Worm (Caenorhabditis elegans): ENCODE measurements around the gene ZK688.9.

Gene ZK688.9

ce11 chrIII:7854494-7855184 lies 28.2 kb downstream of the ZK688.9 start, which contains the start of gene rpl-35 (continued):
- TF ChIP-seq C17E4.6 (GFP tag; IDR thresholded peaks at IDR 0.05) (peak; percentile 100), cebp-1 (GFP tag; IDR thresholded peaks at IDR 0.05) (peak; percentile 97), cebp-1 (tag; optimal IDR thresholded peaks at IDR 0.05) (peak; percentile 99), somi-1 (GFP tag; optimal IDR thresholded peaks at IDR 0.05) (peak; percentile 99), sdz-38 (tag; optimal IDR thresholded peaks at IDR 0.05) (no peak), snpc-4 (GFP tag; optimal IDR thresholded peaks at IDR 0.05) (peak; percentile 93), snpc-4 (tag; optimal IDR thresholded peaks at IDR 0.05) (peak; percentile 90 to 95 (median 91)), Y53G8AR.9 (GFP tag; conservative IDR thresholded peaks at IDR 0.05) (peak; percentile 100), hrde-1 (tag; optimal IDR thresholded peaks at IDR 0.05; ENCODE audit: borderline replicate concordance) (peak; percentile 95), D2030.7 (GFP tag; IDR thresholded peaks at IDR 0.05) (peak; percentile 99), xnd-1 (tag; optimal IDR thresholded peaks at IDR 0.05) (peak; percentile 89), Y67H2A.10 (GFP tag; conservative IDR thresholded peaks at IDR 0.05) (peak; percentile 97), him-1 (tag; optimal IDR thresholded peaks at IDR 0.05) (peak; percentile 99), nfya-1 (tag; optimal IDR thresholded peaks at IDR 0.05; ENCODE audit: borderline replicate concordance, insufficient read depth) (no peak), ztf-26 (tag; optimal IDR thresholded peaks at IDR 0.05) (peak; percentile 98), let-526 (GFP tag; IDR thresholded peaks at IDR 0.05) (peak; percentile 99), nhr-179 (tag; optimal IDR thresholded peaks at IDR 0.05) (no peak), fkh-3 (tag; optimal IDR thresholded peaks at IDR 0.05) (peak; percentile 73), attf-6 (GFP tag; IDR thresholded peaks at IDR 0.05) (peak; percentile 90), lin-54 (GFP tag; optimal IDR thresholded peaks at IDR 0.05) (peak; percentile 100), mel-28 (tag; optimal IDR thresholded peaks at IDR 0.05; ENCODE audit: borderline replicate concordance) (peak; percentile 86), ccch-3 (GFP tag; optimal IDR thresholded peaks at IDR 0.05) (peak; percentile 85), zfh-2 (GFP tag; conservative IDR thresholded peaks at IDR 0.05) (no peak; the same call in 1 of the 2 replicates), pha-4 (tag; optimal IDR thresholded peaks at IDR 0.05) (peak; percentile 96), ceh-27 (GFP tag; optimal IDR thresholded peaks at IDR 0.05) (peak; percentile 100), K11D2.4 (GFP tag; IDR thresholded peaks at IDR 0.05) (peak; percentile 99), tbx-9 (tag; optimal IDR thresholded peaks at IDR 0.05; ENCODE audit: borderline replicate concordance) (peak; percentile 48), sea-2 (GFP tag; IDR thresholded peaks at IDR 0.05) (peak; percentile 93), C06A6.2 (GFP tag; conservative IDR thresholded peaks at IDR 0.05) (peak; percentile 99), repo-1 (tag; optimal IDR thresholded peaks at IDR 0.05) (peak; percentile 99), hlh-12 (tag; optimal IDR thresholded peaks at IDR 0.05) (no peak), ama-1 (optimal IDR thresholded peaks at IDR 0.05) (peak; percentile 10), ama-1 (GFP tag; optimal IDR thresholded peaks at IDR 0.05) (peak; percentile 62 to 79), ceh-79 (tag; optimal IDR thresholded peaks at IDR 0.05) (peak; percentile 78), ceh-58 (GFP tag; IDR thresholded peaks at IDR 0.05) (peak; percentile 72; the same call in 1 of the 2 replicates), F49E8.2 (tag; optimal IDR thresholded peaks at IDR 0.05; ENCODE audit: insufficient read depth) (peak; percentile 99), F57C9.4 (tag; optimal IDR thresholded peaks at IDR 0.05) (peak; percentile 84), efl-1 (GFP tag; optimal IDR thresholded peaks at IDR 0.05) (peak; percentile 99), egrh-3 (GFP tag; IDR thresholded peaks at IDR 0.05) (peak; percentile 85), dox-1 (GFP tag; IDR thresholded peaks at IDR 0.05) (peak; percentile 100), hmg-1.2 (GFP tag; IDR thresholded peaks at IDR 0.05) (peak; percentile 94), lsy-27 (tag; optimal IDR thresholded peaks at IDR 0.05; ENCODE audit: borderline replicate concordance, insufficient read depth) (peak; percentile 86), rpc-1 (optimal IDR thresholded peaks at IDR 0.05) (peak; percentile 45), rpc-1 (tag; optimal IDR thresholded peaks at IDR 0.05) (peak; percentile 21), B0336.3 (GFP tag; IDR thresholded peaks at IDR 0.05) (peak; percentile 100), akir-1 (GFP tag; optimal IDR thresholded peaks at IDR 0.05) (peak; percentile 88), Y95B8A.8 (GFP tag; IDR thresholded peaks at IDR 0.05) (peak; percentile 100), tlf-1 (GFP tag; optimal IDR thresholded peaks at IDR 0.05) (peak; percentile 100)

Data from whole organism, young adult.